Fruit fly (Drosophila melanogaster) whole organism, embryonic: ENCODE results near the gene CG13407.
A peak's percentile ranks its signal among the peaks of the same experiment; 100 is the strongest.

Source experiments
- Blimp-1 ChIP-seq: fragments of 200-800 bp; sonication (Bioruptor generic); optimal IDR thresholded peaks from 3 replicates; lab custom pipeline; 2018; ENCODE audit warnings: missing biosample characterization, missing genetic modification characterization, mild to moderate bottlenecking, moderate library complexity, missing genetic modification reagents
- CG10321 ChIP-seq: fragments of 200-800 bp; sonication (Bioruptor generic); IDR thresholded peaks from 2 replicates; pipeline ENCODE4 v1.3.6; 2022; ENCODE audit warnings: missing biosample characterization, missing genetic modification characterization
- CG10654 ChIP-seq: fragments of 200-800 bp; sonication (Bioruptor generic); optimal IDR thresholded peaks from 2 replicates; lab custom pipeline; 2016; ENCODE audit warnings: missing biosample characterization, missing genetic modification characterization
- CG12071 ChIP-seq: fragments of 200-800 bp; sonication (Bioruptor generic); optimal IDR thresholded peaks from 3 replicates; lab custom pipeline; 2018; ENCODE audit warnings: missing biosample characterization, mild to moderate bottlenecking, missing genetic modification characterization
- CG12219 ChIP-seq: fragments of 200-800 bp; sonication (Bioruptor generic); optimal IDR thresholded peaks from 3 replicates; lab custom pipeline; 2018; ENCODE audit warnings: missing biosample characterization, mild to moderate bottlenecking, missing genetic modification characterization
- CG13624 ChIP-seq: fragments of 200-800 bp; sonication (Bioruptor generic); optimal IDR thresholded peaks from 2 replicates; lab custom pipeline; 2016; ENCODE audit warnings: missing biosample characterization, missing genetic modification characterization
- CG14050 ChIP-seq: fragments of 200-800 bp; sonication (Bioruptor generic); IDR thresholded peaks from 3 replicates; pipeline ENCODE4 v1.3.6; 2022; ENCODE audit warnings: missing biosample characterization, missing genetic modification characterization
- CG15073 ChIP-seq: fragments of 200-800 bp; sonication (Bioruptor generic); optimal IDR thresholded peaks from 2 replicates; lab custom pipeline; 2016; ENCODE audit warnings: missing biosample characterization, missing genetic modification characterization
- CG33557 ChIP-seq: fragments of 200-800 bp; sonication (Bioruptor generic); optimal IDR thresholded peaks from 2 replicates; lab custom pipeline; 2019; ENCODE audit warnings: missing biosample characterization, mild to moderate bottlenecking, missing genetic modification characterization, moderate library complexity
- CG3838 ChIP-seq: fragments of 200-800 bp; sonication (Bioruptor generic); optimal IDR thresholded peaks from 3 replicates; lab custom pipeline; 2016; ENCODE audit warnings: missing biosample characterization, missing genetic modification characterization
- CG42726 ChIP-seq: fragments of 200-800 bp; sonication (Bioruptor generic); IDR thresholded peaks from 2 replicates; pipeline ENCODE4 v1.3.6; 2022; ENCODE audit warnings: missing biosample characterization, missing genetic modification characterization; ENCODE audit not compliant: partially characterized antibody
- CG6813 ChIP-seq: fragments of 200-800 bp; sonication (Bioruptor generic); optimal IDR thresholded peaks from 2 replicates; lab custom pipeline; 2017; ENCODE audit warnings: missing biosample characterization, missing genetic modification characterization, mild to moderate bottlenecking, moderate library complexity, missing genetic modification reagents
- CG7271 ChIP-seq: fragments of 200-800 bp; sonication (Bioruptor generic); optimal IDR thresholded peaks from 2 replicates; lab custom pipeline; 2018; ENCODE audit warnings: missing biosample characterization, mild to moderate bottlenecking, missing genetic modification characterization, moderate library complexity
- CG7963 ChIP-seq: fragments of 200-800 bp; sonication (Bioruptor generic); IDR thresholded peaks from 3 replicates; pipeline ENCODE4 v1.3.6; 2022; ENCODE audit warnings: missing biosample characterization, missing genetic modification characterization; ENCODE audit not compliant: partially characterized antibody
- CG9215 ChIP-seq: fragments of 200-800 bp; sonication (Bioruptor generic); IDR thresholded peaks from 2 replicates; pipeline ENCODE4 v1.3.6; 2022; ENCODE audit warnings: missing biosample characterization, missing genetic modification characterization
- CoRest ChIP-seq: fragments of 200-800 bp; sonication (Bioruptor generic); optimal IDR thresholded peaks from 3 replicates; lab custom pipeline; 2018; ENCODE audit warnings: missing biosample characterization, mild to moderate bottlenecking, missing genetic modification characterization, moderate library complexity
- Dll ChIP-seq: fragments of 200-800 bp; sonication (Bioruptor generic); IDR thresholded peaks from 4 replicates; pipeline ENCODE4 v1.3.6; 2022; ENCODE audit warnings: missing biosample characterization, missing genetic modification characterization; ENCODE audit not compliant: partially characterized antibody
- Doc2 ChIP-seq: fragments of 200-800 bp; sonication (Bioruptor generic); IDR thresholded peaks from 2 replicates; pipeline ENCODE4 v1.3.6; 2022; ENCODE audit warnings: missing biosample characterization, missing genetic modification characterization
- Ets97D ChIP-seq: fragments of 200-800 bp; sonication (Bioruptor generic); optimal IDR thresholded peaks from 3 replicates; lab custom pipeline; 2016; ENCODE audit warnings: missing biosample characterization, missing genetic modification characterization
- Hey ChIP-seq: fragments of 200-800 bp; sonication (Bioruptor generic); optimal IDR thresholded peaks from 3 replicates; lab custom pipeline; 2018; ENCODE audit warnings: missing biosample characterization, mild to moderate bottlenecking, missing genetic modification characterization
- Med ChIP-seq: fragments of 200-800 bp; sonication (Bioruptor generic); peaks from one replicate; lab custom pipeline; 2016; ENCODE audit warnings: missing biosample characterization, missing genetic modification characterization, mild to moderate bottlenecking, inconsistent platforms, moderate library complexity
- Myb ChIP-seq: fragments of 200-800 bp; sonication (Bioruptor generic); optimal IDR thresholded peaks from 2 replicates; lab custom pipeline; 2016; ENCODE audit warnings: missing biosample characterization, missing genetic modification characterization
- Nf-YB ChIP-seq: fragments of 200-800 bp; sonication (Bioruptor generic); optimal IDR thresholded peaks from 3 replicates; lab custom pipeline; 2019; ENCODE audit warnings: missing biosample characterization, mild to moderate bottlenecking, missing genetic modification characterization, moderate library complexity
- Optix ChIP-seq: fragments of 200-800 bp; sonication (Bioruptor generic); IDR thresholded peaks from 3 replicates; pipeline ENCODE4 v1.3.6; 2022; ENCODE audit warnings: missing biosample characterization, missing genetic modification characterization
- Usf ChIP-seq: fragments of 200-800 bp; sonication (Bioruptor generic); optimal IDR thresholded peaks from 2 replicates; lab custom pipeline; 2017; ENCODE audit warnings: missing genotype, missing biosample characterization, missing genetic modification characterization
- Xrp1 ChIP-seq: fragments of 200-800 bp; sonication (Bioruptor generic); IDR thresholded peaks from 2 replicates; pipeline ENCODE4 v1.3.6; 2022; ENCODE audit warnings: missing biosample characterization, missing genetic modification characterization
- ab ChIP-seq: fragments of 200-800 bp; sonication (Bioruptor generic); optimal IDR thresholded peaks from 2 replicates; lab custom pipeline; 2016; ENCODE audit warnings: missing biosample characterization, missing genetic modification characterization
- cg ChIP-seq: fragments of 200-800 bp; sonication (Bioruptor generic); optimal IDR thresholded peaks from 3 replicates; lab custom pipeline; 2019; ENCODE audit warnings: missing biosample characterization, mild to moderate bottlenecking, missing genetic modification characterization, moderate library complexity
- da ChIP-seq: fragments of 200-800 bp; sonication (Bioruptor generic); optimal IDR thresholded peaks from 2 replicates; lab custom pipeline; 2016; ENCODE audit warnings: missing biosample characterization, missing genetic modification characterization
- danr ChIP-seq: fragments of 200-800 bp; sonication (Bioruptor generic); IDR thresholded peaks from 2 replicates; pipeline ENCODE4 v1.3.6; 2022; ENCODE audit warnings: missing biosample characterization, missing genetic modification characterization
- dati ChIP-seq: fragments of 200-800 bp; sonication (Bioruptor generic); IDR thresholded peaks from 2 replicates; pipeline ENCODE4 v1.3.6; 2022; ENCODE audit warnings: missing biosample characterization, missing genetic modification characterization
- fd96Cb ChIP-seq: fragments of 200-800 bp; sonication (Bioruptor generic); optimal IDR thresholded peaks from 2 replicates; lab custom pipeline; 2018; ENCODE audit warnings: missing biosample characterization, mild to moderate bottlenecking, missing genetic modification characterization, moderate library complexity
- gcm2 ChIP-seq: fragments of 200-800 bp; sonication (Bioruptor generic); optimal IDR thresholded peaks from 2 replicates; lab custom pipeline; 2016; ENCODE audit warnings: missing biosample characterization, missing genetic modification characterization
- gro ChIP-seq: fragments of 200-800 bp; sonication (Bioruptor generic); optimal IDR thresholded peaks from 2 replicates; lab custom pipeline; 2016; ENCODE audit warnings: missing biosample characterization, missing genetic modification characterization
- hbn ChIP-seq: fragments of 200-800 bp; sonication (Bioruptor generic); IDR thresholded peaks from 2 replicates; pipeline ENCODE4 v1.3.6; 2022; ENCODE audit warnings: missing biosample characterization, missing genetic modification characterization; ENCODE audit not compliant: partially characterized antibody
- jigr1 ChIP-seq: fragments of 200-800 bp; sonication (Bioruptor generic); IDR thresholded peaks from 3 replicates; pipeline ENCODE4 v1.3.6; 2022; ENCODE audit warnings: missing biosample characterization, missing genetic modification characterization
- lmd ChIP-seq: fragments of 200-800 bp; sonication (Bioruptor generic); IDR thresholded peaks from 2 replicates; pipeline ENCODE4 v1.3.6; 2022; ENCODE audit warnings: missing biosample characterization, missing genetic modification characterization
- maf-S ChIP-seq: fragments of 200-800 bp; sonication (Bioruptor generic); optimal IDR thresholded peaks from 2 replicates; lab custom pipeline; 2016; ENCODE audit warnings: missing biosample characterization, missing genetic modification characterization
- nmo ChIP-seq: fragments of 200-800 bp; sonication (Bioruptor generic); optimal IDR thresholded peaks from 2 replicates; lab custom pipeline; 2018; ENCODE audit warnings: missing biosample characterization, mild to moderate bottlenecking, missing genetic modification characterization, moderate library complexity
- oc ChIP-seq: fragments of 200-800 bp; sonication (Bioruptor generic); optimal IDR thresholded peaks from 2 replicates; lab custom pipeline; 2018; ENCODE audit warnings: missing biosample characterization, mild to moderate bottlenecking, missing genetic modification characterization, moderate library complexity
- org-1 ChIP-seq: fragments of 200-800 bp; sonication (Bioruptor generic); optimal IDR thresholded peaks from 2 replicates; lab custom pipeline; 2017; ENCODE audit warnings: missing biosample characterization, missing genetic modification characterization
- pita ChIP-seq: fragments of 200-800 bp; sonication (Bioruptor generic); optimal IDR thresholded peaks from 2 replicates; lab custom pipeline; 2017; ENCODE audit warnings: missing biosample characterization, mild to moderate bottlenecking, missing genetic modification characterization
- pnt ChIP-seq: fragments of 200-800 bp; sonication (Bioruptor generic); optimal IDR thresholded peaks from 3 replicates; lab custom pipeline; 2016; ENCODE audit warnings: missing biosample characterization, missing genetic modification characterization
- prd ChIP-seq, 3 experiments: fragments of >200 bp in 2 of 3; fragments of 200-800 bp in 1 of 3; sonication (Bioruptor generic) in 1 of 3; optimal IDR thresholded peaks in 2 of 3; IDR thresholded peaks in 1 of 3; 2 replicates in 2 of 3; 3 replicates in 1 of 3; pipeline versions ENCODE4 v1.3.6 to Lab custom; 2017 to 2022; ENCODE audit warnings: missing biosample characterization in 1 of 3, missing genetic modification characterization in 1 of 3
- sens-2 ChIP-seq: fragments of 200-800 bp; sonication (Bioruptor generic); IDR thresholded peaks from 2 replicates; pipeline ENCODE4 v1.3.6; 2022; ENCODE audit warnings: missing biosample characterization, missing genetic modification characterization
- seq ChIP-seq: fragments of 200-800 bp; sonication (Bioruptor generic); IDR thresholded peaks from 2 replicates; pipeline ENCODE4 v1.3.6; 2022; ENCODE audit warnings: missing biosample characterization, missing genetic modification characterization
- sim ChIP-seq: fragments of 200-800 bp; sonication (Bioruptor generic); IDR thresholded peaks from 2 replicates; pipeline ENCODE4 v1.3.6; 2022; ENCODE audit warnings: missing biosample characterization, missing genetic modification characterization
- stc ChIP-seq: fragments of 200-800 bp; sonication (Bioruptor generic); IDR thresholded peaks from 2 replicates; pipeline ENCODE4 v1.3.6; 2022; ENCODE audit warnings: missing biosample characterization, missing genetic modification characterization
- stwl ChIP-seq: fragments of 200-800 bp; sonication (Bioruptor generic); optimal IDR thresholded peaks from 3 replicates; lab custom pipeline; 2018; ENCODE audit warnings: missing biosample characterization, mild to moderate bottlenecking, missing genetic modification characterization, moderate library complexity
- vvl ChIP-seq: fragments of 200-800 bp; sonication (Bioruptor generic); IDR thresholded peaks from 2 replicates; pipeline ENCODE4 v1.3.6; 2022; ENCODE audit warnings: missing biosample characterization, missing genetic modification characterization
- wor ChIP-seq: fragments of 200-800 bp; sonication (Bioruptor generic); IDR thresholded peaks from 2 replicates; pipeline ENCODE4 v1.3.6; 2022; ENCODE audit warnings: missing biosample characterization, missing genetic modification characterization

Gene CG13407

dm6 chr3R:22139113-22139512 lies 35.9 kb downstream of the CG13407 start (continued):
- TF ChIP-seq prd (optimal IDR thresholded peaks at IDR 0.05; lab: Kevin White, UChicago) (no peak), prd (GFP tag; IDR thresholded peaks at IDR 0.05; lab: Robert Waterston, UW) (peak; percentile 89), CG12219 (GFP tag; lab: Kevin White, UChicago) (peak; percentile 57), Usf (GFP tag; lab: Kevin White, UChicago) (peak; percentile 7), oc (peak; percentile 23), CG10321 (peak; percentile 44; the same call in 1 of the 2 replicates), Nf-YB (GFP tag; lab: Kevin White, UChicago) (no peak), CG42726 (GFP tag; lab: Robert Waterston, UW) (no peak), gcm2 (GFP tag; lab: Kevin White, UChicago) (no peak), Hey (no peak), da (GFP tag; lab: Kevin White, UChicago) (peak; percentile 30), gro (no peak), Doc2 (no peak), Xrp1 (GFP tag; lab: Robert Waterston, UW) (peak; percentile 92), sens-2 (GFP tag; lab: Robert Waterston, UW) (peak; percentile 78; the same call in 1 of the 2 replicates), sim (GFP tag; lab: Robert Waterston, UW) (peak; percentile 56; the same call in 1 of the 2 replicates), Blimp-1 (GFP tag; lab: Kevin White, UChicago) (peak; percentile 71), fd96Cb (tag; lab: Kevin White, UChicago) (peak; percentile 77), CG10654 (peak; percentile 64), vvl (GFP tag; lab: Robert Waterston, UW) (peak; percentile 80), Ets97D (no peak), Dll (no peak), pnt (GFP tag; lab: Kevin White, UChicago) (peak; percentile 70), Med (GFP tag; lab: Kevin White, UChicago) (peak; percentile 92), CG13624 (GFP tag; lab: Kevin White, UChicago) (peak; percentile 17), org-1 (peak; percentile 48), pita (GFP tag; lab: Kevin White, UChicago) (no peak), Myb (GFP tag; lab: Kevin White, UChicago) (peak; percentile 1), stwl (tag; lab: Kevin White, UChicago) (peak; percentile 56), jigr1 (0 out of 3 replicates have a peak, but pooled peaks have one; percentile 35), CG6813 (GFP tag; lab: Kevin White, UChicago) (peak; percentile 70), CoRest (tag; lab: Kevin White, UChicago) (peak; percentile 45), cg (GFP tag; lab: Kevin White, UChicago) (no peak), wor (GFP tag; lab: Robert Waterston, UW) (peak; percentile 57), nmo (peak; percentile 74), CG14050 (GFP tag; lab: Robert Waterston, UW) (peak; percentile 51; the same call in 2 of the 3 replicates), CG15073 (GFP tag; lab: Kevin White, UChicago) (peak; percentile 83), dati (GFP tag; lab: Robert Waterston, UW) (peak; percentile 68), CG12071 (GFP tag; lab: Kevin White, UChicago) (peak; percentile 78), seq (GFP tag; lab: Robert Waterston, UW) (peak; percentile 74), CG7271 (tag; lab: Kevin White, UChicago) (peak; percentile 11), CG33557 (GFP tag; lab: Kevin White, UChicago) (no peak), CG9215 (no peak), maf-S (GFP tag; lab: Kevin White, UChicago) (peak; percentile 35), danr (GFP tag; lab: Robert Waterston, UW) (no peak), stc (GFP tag; lab: Robert Waterston, UW) (peak; percentile 65), Optix (peak; percentile 74), CG3838 (GFP tag; lab: Kevin White, UChicago) (peak; percentile 15), lmd (GFP tag; lab: Robert Waterston, UW) (peak; percentile 75), hbn (no peak), ab (GFP tag; lab: Kevin White, UChicago) (no peak), CG7963 (GFP tag; lab: Robert Waterston, UW) (no peak)
